Worm (Caenorhabditis elegans): ENCODE measurements around the gene zfp-1.

DNA sequence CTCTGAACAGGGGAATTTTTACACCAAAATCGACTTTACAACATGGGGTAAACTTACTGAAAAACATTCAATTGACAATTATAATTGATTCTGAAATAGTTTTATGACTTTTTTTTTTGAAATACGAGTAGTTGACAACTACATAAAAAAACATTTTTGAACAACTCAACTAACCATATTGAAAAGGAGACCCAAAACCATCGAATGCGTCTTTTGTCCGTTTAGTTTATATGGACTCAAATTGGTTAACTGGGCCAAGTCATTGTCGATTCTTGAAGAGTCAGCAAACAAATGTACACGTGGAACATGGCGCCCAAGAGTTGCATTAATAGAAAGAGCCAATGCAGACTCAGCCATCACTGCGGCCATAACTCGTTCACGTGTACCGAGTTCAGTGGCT is 24.9 kb upstream of the zfp-1 start:
- TF ChIP-seq snpc-4 (tag; optimal IDR thresholded peaks at IDR 0.05) (no peak), pha-4 (tag; optimal IDR thresholded peaks at IDR 0.05) (no peak), sptf-1 (tag; optimal IDR thresholded peaks at IDR 0.05) (no peak), elt-3 (tag; optimal IDR thresholded peaks at IDR 0.05) (no peak), mab-5 (tag; optimal IDR thresholded peaks at IDR 0.05) (no peak), blmp-1 (tag; optimal IDR thresholded peaks at IDR 0.05) (no peak), ces-1 (GFP tag; optimal IDR thresholded peaks at IDR 0.05) (no peak), lin-32 (GFP tag; optimal IDR thresholded peaks at IDR 0.05) (no peak), bed-3 (GFP tag; optimal IDR thresholded peaks at IDR 0.05) (no peak), ztf-11 (tag; optimal IDR thresholded peaks at IDR 0.05) (no peak), nhr-76 (tag; optimal IDR thresholded peaks at IDR 0.05) (no peak)
